Worm (Caenorhabditis elegans): Measurements from ENCODE around the gene rpl-26.

Gene rpl-26

DNA sequence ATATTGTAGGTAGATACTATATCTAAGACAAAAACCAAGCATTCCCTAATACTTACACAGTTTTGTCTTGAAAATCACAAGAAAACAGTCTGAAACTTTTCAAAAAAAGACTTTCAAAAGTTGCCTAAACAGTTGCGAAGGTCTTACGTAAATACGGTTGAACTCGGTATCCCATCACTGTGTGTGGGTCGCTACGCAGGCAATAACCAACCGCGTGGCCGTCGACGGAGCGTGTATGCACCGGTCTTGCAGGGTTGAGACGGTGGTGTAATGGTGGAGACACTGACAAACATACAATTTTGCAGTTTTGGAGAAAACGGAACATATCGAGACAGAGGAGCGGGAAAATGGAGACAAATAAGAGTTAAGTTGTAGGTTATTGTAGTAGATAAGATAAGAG is 41.4 kb upstream of the rpl-26 start, which contains the start of gene iff-2 (continued):
- no peak for TF ChIP-seq fax-1 (tag; optimal IDR thresholded peaks at IDR 0.05)
- no peak for TF ChIP-seq hlh-15 (tag; optimal IDR thresholded peaks at IDR 0.05)
- no peak for TF ChIP-seq che-1 (tag; optimal IDR thresholded peaks at IDR 0.05)
- TF ChIP-seq tbx-7 (tag; optimal IDR thresholded peaks at IDR 0.05) = peak; percentile 48
- peak; percentile 99 for TF ChIP-seq ceh-18 (tag; optimal IDR thresholded peaks at IDR 0.05)
- peak; percentile 72 for TF ChIP-seq pat-9 (tag; optimal IDR thresholded peaks at IDR 0.05)
- TF ChIP-seq ceh-22 (tag; optimal IDR thresholded peaks at IDR 0.05) = peak; percentile 67
- no peak for TF ChIP-seq ceh-9 (tag; optimal IDR thresholded peaks at IDR 0.05)
- peak; percentile 98 for TF ChIP-seq dve-1 (tag; optimal IDR thresholded peaks at IDR 0.05)
- peak; percentile 83 for TF ChIP-seq ceh-14 (tag; optimal IDR thresholded peaks at IDR 0.05)
- peak; percentile 76 for TF ChIP-seq ceh-2 (tag; optimal IDR thresholded peaks at IDR 0.05)
- TF ChIP-seq fkh-6 (tag; optimal IDR thresholded peaks at IDR 0.05) = peak; percentile 68
- TF ChIP-seq pqm-1 (tag; optimal IDR thresholded peaks at IDR 0.05) = peak; percentile 73
- TF ChIP-seq sox-4 (tag; optimal IDR thresholded peaks at IDR 0.05) = peak; percentile 50
- TF ChIP-seq ttx-3 (tag; optimal IDR thresholded peaks at IDR 0.05) = peak; percentile 37
- peak; percentile 93 for TF ChIP-seq unc-42 (tag; optimal IDR thresholded peaks at IDR 0.05)
- no peak for TF ChIP-seq pha-4 (tag; optimal IDR thresholded peaks at IDR 0.05)
- peak; percentile 89 for TF ChIP-seq ets-4 (tag; optimal IDR thresholded peaks at IDR 0.05)
- peak; percentile 91 for TF ChIP-seq elt-2 (tag; optimal IDR thresholded peaks at IDR 0.05)
- no peak for TF ChIP-seq lim-6 (tag; optimal IDR thresholded peaks at IDR 0.05)
- TF ChIP-seq lin-11 (tag; optimal IDR thresholded peaks at IDR 0.05) = peak; percentile 13
- no peak for TF ChIP-seq elt-4 (tag; optimal IDR thresholded peaks at IDR 0.05)
- peak; percentile 65 for TF ChIP-seq C08G9.2 (tag; optimal IDR thresholded peaks at IDR 0.05)
- no peak for TF ChIP-seq zip-5 (tag; optimal IDR thresholded peaks at IDR 0.05)
- TF ChIP-seq ceh-34 (tag; optimal IDR thresholded peaks at IDR 0.05) = peak; percentile 96
- peak; percentile 56 for TF ChIP-seq ceh-6 (GFP tag; optimal IDR thresholded peaks at IDR 0.05)
- no peak for TF ChIP-seq hlh-13 (GFP tag; optimal IDR thresholded peaks at IDR 0.05)
- no peak for TF ChIP-seq ceh-24 (tag; optimal IDR thresholded peaks at IDR 0.05)
- peak; percentile 46 for TF ChIP-seq pha-2 (tag; optimal IDR thresholded peaks at IDR 0.05)
- no peak for TF ChIP-seq pag-3 (tag; optimal IDR thresholded peaks at IDR 0.05; ENCODE audit: borderline replicate concordance)
- TF ChIP-seq mec-3 (tag; optimal IDR thresholded peaks at IDR 0.05; ENCODE audit: borderline replicate concordance) = no peak
- peak; percentile 80 for TF ChIP-seq K09A11.1 (tag; optimal IDR thresholded peaks at IDR 0.05; ENCODE audit: insufficient read depth)
- no peak for TF ChIP-seq Y22D7AL.16 (tag; optimal IDR thresholded peaks at IDR 0.05)
- peak; percentile 83 for TF ChIP-seq ztf-16 (tag; optimal IDR thresholded peaks at IDR 0.05)
- no peak for TF ChIP-seq gmeb-2 (tag; optimal IDR thresholded peaks at IDR 0.05)
- TF ChIP-seq ceh-45 (GFP tag; IDR thresholded peaks at IDR 0.05) = peak; percentile 62; the same call in 1 of the 2 replicates
- TF ChIP-seq sdc-2 (tag; optimal IDR thresholded peaks at IDR 0.05) = peak; percentile 78
- peak; percentile 18 for TF ChIP-seq C38D4.7 (GFP tag; optimal IDR thresholded peaks at IDR 0.05)
- peak; percentile 66 for TF ChIP-seq F13H6.1 (tag; optimal IDR thresholded peaks at IDR 0.05)
- no peak for TF ChIP-seq eyg-1 (tag; optimal IDR thresholded peaks at IDR 0.05)
- TF ChIP-seq ceh-19 (GFP tag; optimal IDR thresholded peaks at IDR 0.05) = peak; percentile 62
- peak; percentile 62 for TF ChIP-seq nhr-11 (tag; optimal IDR thresholded peaks at IDR 0.05)
- peak; percentile 97 for TF ChIP-seq ref-2 (tag; optimal IDR thresholded peaks at IDR 0.05)

DNA sequence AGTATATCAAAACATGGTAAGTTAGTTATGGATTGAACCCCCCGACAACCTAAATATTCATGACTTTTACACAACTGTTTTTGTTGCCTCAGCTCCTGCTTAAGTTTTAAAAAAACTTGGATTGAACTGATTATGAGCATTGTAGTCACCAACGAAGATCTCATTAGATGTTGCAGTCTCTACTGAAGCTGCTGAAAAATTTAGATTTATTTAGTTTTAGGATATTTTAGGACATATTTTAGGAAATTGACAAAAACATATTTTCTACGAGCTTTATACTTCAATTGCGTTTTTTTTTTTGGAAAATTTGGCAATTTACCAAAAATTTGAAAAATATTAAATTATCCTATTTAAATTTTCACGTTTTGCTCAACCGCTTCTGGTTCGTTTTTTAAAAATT is 40.6 kb upstream of the rpl-26 start, which contains the start of gene F54C9.14:
Gene F54C9.14, plus strand, starts transcription at position 301 of the 400 bp plus-strand sequence.
- TF ChIP-seq gmeb-2 (tag; optimal IDR thresholded peaks at IDR 0.05) (no peak), odd-2 (tag; optimal IDR thresholded peaks at IDR 0.05) (no peak), pat-9 (tag; optimal IDR thresholded peaks at IDR 0.05) (no peak), ama-1 (optimal IDR thresholded peaks at IDR 0.05) (no peak), npax-4 (tag; optimal IDR thresholded peaks at IDR 0.05) (no peak), nhr-232 (tag; optimal IDR thresholded peaks at IDR 0.05) (no peak), pax-1 (tag; optimal IDR thresholded peaks at IDR 0.05) (no peak), ahr-1 (tag; optimal IDR thresholded peaks at IDR 0.05) (no peak), sox-2 (GFP tag; IDR thresholded peaks at IDR 0.05) (no peak), zip-5 (tag; optimal IDR thresholded peaks at IDR 0.05) (no peak), hlh-6 (tag; optimal IDR thresholded peaks at IDR 0.05) (no peak), sox-4 (tag; optimal IDR thresholded peaks at IDR 0.05) (no peak), unc-3 (GFP tag; conservative IDR thresholded peaks at IDR 0.05) (no peak), unc-3 (tag; optimal IDR thresholded peaks at IDR 0.05) (no peak), nfya-1 (tag; optimal IDR thresholded peaks at IDR 0.05) (no peak), ztf-16 (tag; optimal IDR thresholded peaks at IDR 0.05) (no peak), unc-86 (tag; optimal IDR thresholded peaks at IDR 0.05) (no peak), pha-4 (tag; optimal IDR thresholded peaks at IDR 0.05) (no peak), hlh-15 (tag; optimal IDR thresholded peaks at IDR 0.05) (no peak)
